Fruit fly (Drosophila melanogaster): ENCODE measurements around the gene vnd.

DNA sequence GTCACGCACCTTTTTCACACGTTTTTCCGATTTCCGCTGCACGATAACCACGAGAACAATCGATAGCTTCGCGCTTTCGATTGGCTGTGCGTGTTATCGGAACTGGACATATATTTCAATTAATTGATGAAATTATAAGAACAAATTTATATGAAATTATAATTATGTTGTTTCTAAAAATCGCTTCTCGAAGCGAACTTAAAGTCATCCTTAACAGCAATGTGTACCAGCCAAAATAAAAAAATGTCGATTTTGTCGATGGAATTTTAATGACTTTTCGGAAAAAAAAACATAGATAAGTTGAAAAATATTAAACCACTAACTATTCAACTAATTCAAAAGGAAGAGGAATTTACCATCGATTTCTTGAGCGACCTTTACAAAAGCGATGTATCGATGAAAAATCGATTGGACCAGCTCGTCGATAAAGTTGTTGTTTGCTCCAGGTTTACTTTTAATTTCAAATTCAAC lies 43.3 kb downstream of the vnd start, which contains the start of the genes CG13364 and Hinfp:
- no peak for TF ChIP-seq CG7368 (GFP tag; optimal IDR thresholded peaks at IDR 0.05)
- no peak for TF ChIP-seq CG6792 (GFP tag; optimal IDR thresholded peaks at IDR 0.05)
- no peak for TF ChIP-seq Blimp-1 (GFP tag; optimal IDR thresholded peaks at IDR 0.05)
- TF ChIP-seq Hr4 (GFP tag; optimal IDR thresholded peaks at IDR 0.05): no peak
- TF ChIP-seq lz (GFP tag; optimal IDR thresholded peaks at IDR 0.05): peak; percentile 12
- TF ChIP-seq Lpt (GFP tag; optimal IDR thresholded peaks at IDR 0.05): no peak
- TF ChIP-seq CG11294 (GFP tag; IDR thresholded peaks at IDR 0.05): no peak
- TF ChIP-seq Sox14 (GFP tag; optimal IDR thresholded peaks at IDR 0.05): no peak

Measured in whole organism, prepupa.